Worm (Caenorhabditis elegans): ENCODE data around the gene Y73B6BL.289.

Gene Y73B6BL.289

ce11 chrIV:6336748-6337147, 10.6 kb upstream of the Y73B6BL.289 start (continued):
- no peak for TF ChIP-seq dmd-9 (GFP tag; IDR thresholded peaks at IDR 0.05)
- TF ChIP-seq dve-1 (tag; optimal IDR thresholded peaks at IDR 0.05; ENCODE audit: insufficient read depth), result peak; percentile 99
- peak; percentile 85 for TF ChIP-seq hmg-1.1 (GFP tag; IDR thresholded peaks at IDR 0.05)
- TF ChIP-seq nhr-25 (tag; optimal IDR thresholded peaks at IDR 0.05; ENCODE audit: borderline replicate concordance, insufficient read depth), result peak; percentile 84
- peak; percentile 99 for TF ChIP-seq hlh-11 (tag; optimal IDR thresholded peaks at IDR 0.05)
- TF ChIP-seq nhr-11 (tag; optimal IDR thresholded peaks at IDR 0.05), result peak; percentile 84
- TF ChIP-seq pqm-1 (tag; optimal IDR thresholded peaks at IDR 0.05), result peak; percentile 67
- no peak for TF ChIP-seq F49E8.2 (tag; optimal IDR thresholded peaks at IDR 0.05; ENCODE audit: borderline replicate concordance)
- peak; percentile 47 for TF ChIP-seq jun-1 (tag; optimal IDR thresholded peaks at IDR 0.05)
- TF ChIP-seq fos-1 (tag; optimal IDR thresholded peaks at IDR 0.05), result peak; percentile 14
- no peak for TF ChIP-seq F26F4.8 (GFP tag; conservative IDR thresholded peaks at IDR 0.05)
- TF ChIP-seq mdl-1 (tag; optimal IDR thresholded peaks at IDR 0.05), result peak; percentile 99
- peak; percentile 82 for TF ChIP-seq zfp-2 (tag; optimal IDR thresholded peaks at IDR 0.05)
- no peak for TF ChIP-seq nhr-77 (tag; optimal IDR thresholded peaks at IDR 0.05)
- no peak for TF ChIP-seq aly-2 (tag; optimal IDR thresholded peaks at IDR 0.05)
- peak; percentile 91 for TF ChIP-seq saeg-2 (GFP tag; IDR thresholded peaks at IDR 0.05)
- peak in 1 of 2 experiments; percentile 100 for TF ChIP-seq unc-62 (GFP tag; optimal IDR thresholded peaks at IDR 0.05 in 1 of 2)
- TF ChIP-seq unc-62 (tag; optimal IDR thresholded peaks at IDR 0.05), result peak; percentile 56
- no peak for TF ChIP-seq zag-1 (tag; optimal IDR thresholded peaks at IDR 0.05)
- no peak for TF ChIP-seq ces-1 (GFP tag; optimal IDR thresholded peaks at IDR 0.05)
- TF ChIP-seq mxl-2 (GFP tag; conservative IDR thresholded peaks at IDR 0.05), result peak; percentile 75
- TF ChIP-seq skn-1 (tag; optimal IDR thresholded peaks at IDR 0.05), result peak; percentile 46
- peak; percentile 67; the same call in 1 of the 2 replicates for TF ChIP-seq lin-29 (GFP tag; IDR thresholded peaks at IDR 0.05)
- peak; percentile 96 for TF ChIP-seq tra-1 (GFP tag; IDR thresholded peaks at IDR 0.05)
- peak; percentile 84 for TF ChIP-seq spr-1 (tag; optimal IDR thresholded peaks at IDR 0.05)
- TF ChIP-seq lin-1 (GFP tag; IDR thresholded peaks at IDR 0.05), result peak; percentile 92
- peak; percentile 100 for TF ChIP-seq hlh-30 (tag; optimal IDR thresholded peaks at IDR 0.05; ENCODE audit: insufficient read depth)
- TF ChIP-seq egl-27 (tag; optimal IDR thresholded peaks at IDR 0.05), result no peak
- peak; percentile 52; the same call in 1 of the 2 replicates for TF ChIP-seq vab-7 (GFP tag; IDR thresholded peaks at IDR 0.05)
- no peak for TF ChIP-seq lir-3 (tag; optimal IDR thresholded peaks at IDR 0.05)
- peak; percentile 95 for TF ChIP-seq mep-1 (tag; optimal IDR thresholded peaks at IDR 0.05)
- no peak for TF ChIP-seq daf-12 (tag; optimal IDR thresholded peaks at IDR 0.05)
- no peak for TF ChIP-seq unc-130 (GFP tag; optimal IDR thresholded peaks at IDR 0.05)
- TF ChIP-seq snpc-4 (tag; optimal IDR thresholded peaks at IDR 0.05), result no peak
- TF ChIP-seq T26A8.4 (GFP tag; IDR thresholded peaks at IDR 0.05), result peak; percentile 89
- peak; percentile 72 for TF ChIP-seq ama-1 (optimal IDR thresholded peaks at IDR 0.05)
- TF ChIP-seq lin-38 (GFP tag; IDR thresholded peaks at IDR 0.05), result peak; percentile 77
- peak; percentile 83; the same call in 1 of the 2 replicates for TF ChIP-seq zfp-3 (GFP tag; conservative IDR thresholded peaks at IDR 0.05)
- TF ChIP-seq Y105C5A.15 (GFP tag; IDR thresholded peaks at IDR 0.05), result no peak
- TF ChIP-seq zip-2 (tag; optimal IDR thresholded peaks at IDR 0.05), result peak; percentile 40
- TF ChIP-seq pha-4 (GFP tag; IDR thresholded peaks at IDR 0.05), result peak; percentile 77; the same call in 1 of the 2 replicates
- no peak for TF ChIP-seq pha-4 (tag; optimal IDR thresholded peaks at IDR 0.05)
- peak; percentile 59 for TF ChIP-seq set-16 (GFP tag; IDR thresholded peaks at IDR 0.05)
- TF ChIP-seq Y48G9A.11 (GFP tag; IDR thresholded peaks at IDR 0.05), result no peak
- peak; percentile 74 for TF ChIP-seq cey-2 (tag; optimal IDR thresholded peaks at IDR 0.05; ENCODE audit: borderline replicate concordance, insufficient read depth)
- no peak for TF ChIP-seq ceh-82 (tag; optimal IDR thresholded peaks at IDR 0.05)
- TF ChIP-seq php-3 (GFP tag; IDR thresholded peaks at IDR 0.05), result peak; percentile 90
- TF ChIP-seq ceh-32 (tag; optimal IDR thresholded peaks at IDR 0.05; ENCODE audit: poor library complexity), result peak; percentile 16
- no peak for TF ChIP-seq tag-97 (GFP tag; IDR thresholded peaks at IDR 0.05)
- peak; percentile 99 for TF ChIP-seq aha-1 (tag)
- TF ChIP-seq ZK337.2 (GFP tag; IDR thresholded peaks at IDR 0.05), result no peak; the same call in 1 of the 2 replicates
- TF ChIP-seq nhr-6 (tag; optimal IDR thresholded peaks at IDR 0.05), result peak; percentile 84

Data from whole organism, L4 larva.